Fruit fly (Drosophila melanogaster) whole organism, embryonic: ENCODE measurements around the gene Etl1.

Experiments
- Adf1 ChIP-seq: fragments of 200-800 bp; sonication (Bioruptor generic); IDR thresholded peaks from 2 replicates; pipeline ENCODE4 v1.3.6; 2022; ENCODE audit warnings: missing biosample characterization, missing genetic modification characterization
- Asciz ChIP-seq: fragments of 200-800 bp; sonication (Bioruptor generic); optimal IDR thresholded peaks from 2 replicates; lab custom pipeline; 2017; ENCODE audit warnings: missing biosample characterization, mild to moderate bottlenecking, missing genetic modification characterization, missing genetic modification reagents
- Atf3 ChIP-seq: fragments of 200-800 bp; sonication (Bioruptor generic); optimal IDR thresholded peaks from 3 replicates; lab custom pipeline; 2016; ENCODE audit warnings: missing biosample characterization, missing genetic modification characterization
- CG11247 ChIP-seq: fragments of 200-800 bp; sonication (Bioruptor generic); IDR thresholded peaks from 2 replicates; pipeline ENCODE4 v1.3.6; 2022; ENCODE audit warnings: missing biosample characterization, missing genetic modification characterization
- CG15073 ChIP-seq: fragments of 200-800 bp; sonication (Bioruptor generic); optimal IDR thresholded peaks from 2 replicates; lab custom pipeline; 2016; ENCODE audit warnings: missing biosample characterization, missing genetic modification characterization
- CG15514 ChIP-seq: fragments of 200-800 bp; sonication (Bioruptor generic); optimal IDR thresholded peaks from 3 replicates; lab custom pipeline; 2017; ENCODE audit warnings: missing biosample characterization, missing genetic modification characterization, mild to moderate bottlenecking, moderate library complexity, missing genetic modification reagents
- CG1603 ChIP-seq: fragments of 200-800 bp; sonication (Bioruptor generic); optimal IDR thresholded peaks from 2 replicates; lab custom pipeline; 2019; ENCODE audit warnings: missing biosample characterization, mild to moderate bottlenecking, missing genetic modification characterization, moderate library complexity
- CG17568 ChIP-seq: fragments of 200-800 bp; sonication (Bioruptor generic); optimal IDR thresholded peaks from 2 replicates; lab custom pipeline; 2018; ENCODE audit warnings: missing biosample characterization, mild to moderate bottlenecking, missing genetic modification characterization, moderate library complexity
- CG2120 ChIP-seq: fragments of 200-800 bp; sonication (Bioruptor generic); optimal IDR thresholded peaks from 3 replicates; lab custom pipeline; 2016; ENCODE audit warnings: missing biosample characterization, missing genetic modification characterization
- CG31224 ChIP-seq: fragments of 200-800 bp; sonication (Bioruptor generic); IDR thresholded peaks from 2 replicates; pipeline ENCODE4 v1.3.6; 2022; ENCODE audit warnings: missing biosample characterization, missing genetic modification characterization
- CG3163 ChIP-seq: fragments of 200-800 bp; sonication (Bioruptor generic); optimal IDR thresholded peaks from 3 replicates; lab custom pipeline; 2016; ENCODE audit warnings: missing biosample characterization, missing genetic modification characterization
- CG3281 ChIP-seq: fragments of 200-800 bp; sonication (Bioruptor generic); optimal IDR thresholded peaks from 3 replicates; lab custom pipeline; 2017; ENCODE audit warnings: missing biosample characterization, mild to moderate bottlenecking, missing genetic modification characterization
- CG6791 ChIP-seq: fragments of 200-800 bp; sonication (Bioruptor generic); IDR thresholded peaks from 3 replicates; pipeline ENCODE4 v1.3.6; 2022; ENCODE audit warnings: missing biosample characterization, missing genetic modification characterization; ENCODE audit not compliant: partially characterized antibody
- CG6813 ChIP-seq: fragments of 200-800 bp; sonication (Bioruptor generic); optimal IDR thresholded peaks from 2 replicates; lab custom pipeline; 2017; ENCODE audit warnings: missing biosample characterization, missing genetic modification characterization, mild to moderate bottlenecking, moderate library complexity, missing genetic modification reagents
- CG7786 ChIP-seq: fragments of 200-800 bp; sonication (Bioruptor generic); optimal IDR thresholded peaks from 2 replicates; lab custom pipeline; 2016; ENCODE audit warnings: missing biosample characterization, missing genetic modification characterization
- CG8089 ChIP-seq: fragments of 200-800 bp; sonication (Bioruptor generic); optimal IDR thresholded peaks from 3 replicates; lab custom pipeline; 2016; ENCODE audit warnings: missing biosample characterization, missing genetic modification characterization
- CG8281 ChIP-seq: fragments of 200-800 bp; sonication (Bioruptor generic); optimal IDR thresholded peaks from 2 replicates; lab custom pipeline; 2018; ENCODE audit warnings: missing biosample characterization, mild to moderate bottlenecking, missing genetic modification characterization, moderate library complexity
- CG9876 ChIP-seq: fragments of 200-800 bp; sonication (Bioruptor generic); optimal IDR thresholded peaks from 2 replicates; lab custom pipeline; 2016; ENCODE audit warnings: missing biosample characterization, missing genetic modification characterization
- Fer3 ChIP-seq: fragments of 200-800 bp; sonication (Bioruptor generic); optimal IDR thresholded peaks from 2 replicates; lab custom pipeline; 2018; ENCODE audit warnings: missing biosample characterization, mild to moderate bottlenecking, missing genetic modification characterization, moderate library complexity
- Gsc ChIP-seq: fragments of 200-800 bp; sonication (Bioruptor generic); IDR thresholded peaks from 2 replicates; pipeline ENCODE4 v1.3.6; 2022; ENCODE audit warnings: missing biosample characterization, missing genetic modification characterization
- H2.0 ChIP-seq: fragments of 200-800 bp; sonication (Bioruptor generic); IDR thresholded peaks from 2 replicates; pipeline ENCODE4 v1.3.6; 2022; ENCODE audit warnings: missing biosample characterization, missing genetic modification characterization
- HmgD ChIP-seq: fragments of 200-800 bp; sonication (Bioruptor generic); optimal IDR thresholded peaks from 3 replicates; lab custom pipeline; 2016; ENCODE audit warnings: missing biosample characterization, missing genetic modification characterization
- Hmx ChIP-seq: fragments of 200-800 bp; sonication (Bioruptor generic); optimal IDR thresholded peaks from 2 replicates; lab custom pipeline; 2016; ENCODE audit warnings: missing biosample characterization, missing genetic modification characterization
- Lpt ChIP-seq: fragments of >200 bp; optimal IDR thresholded peaks from 2 replicates; lab custom pipeline; 2018; ENCODE audit warnings: missing biosample characterization, missing genetic modification characterization
- NK7.1 ChIP-seq: fragments of 200-800 bp; sonication (Bioruptor generic); optimal IDR thresholded peaks from 3 replicates; lab custom pipeline; 2016; ENCODE audit warnings: missing biosample characterization, missing genetic modification characterization
- NfI ChIP-seq: fragments of 200-800 bp; sonication (Bioruptor generic); optimal IDR thresholded peaks from 3 replicates; lab custom pipeline; 2018; ENCODE audit warnings: missing biosample characterization, mild to moderate bottlenecking, missing genetic modification characterization, moderate library complexity
- Scr ChIP-seq: fragments of 200-800 bp; sonication (Bioruptor generic); IDR thresholded peaks from 2 replicates; pipeline ENCODE4 v1.3.6; 2022; ENCODE audit warnings: missing biosample characterization, missing genetic modification characterization; ENCODE audit not compliant: partially characterized antibody
- chn ChIP-seq: fragments of 200-800 bp; sonication (Bioruptor generic); optimal IDR thresholded peaks from 2 replicates; lab custom pipeline; 2016; ENCODE audit warnings: missing biosample characterization, missing genetic modification characterization
- ci ChIP-seq: fragments of 200-800 bp; sonication (Bioruptor generic); IDR thresholded peaks from 3 replicates; pipeline ENCODE4 v1.3.6; 2022; ENCODE audit warnings: missing biosample characterization, missing genetic modification characterization
- dan ChIP-seq: fragments of 200-800 bp; sonication (Bioruptor generic); IDR thresholded peaks from 2 replicates; pipeline ENCODE4 v1.3.6; 2022; ENCODE audit warnings: missing biosample characterization, missing genetic modification characterization
- emc ChIP-seq: fragments of 200-800 bp; sonication (Bioruptor generic); optimal IDR thresholded peaks from 2 replicates; lab custom pipeline; 2016; ENCODE audit warnings: missing biosample characterization, missing genetic modification characterization
- fd102C ChIP-seq: fragments of 200-800 bp; sonication (Bioruptor generic); optimal IDR thresholded peaks from 2 replicates; lab custom pipeline; 2018; ENCODE audit warnings: missing biosample characterization, mild to moderate bottlenecking, missing genetic modification characterization, moderate library complexity
- fru ChIP-seq: fragments of >200 bp; optimal IDR thresholded peaks from 2 replicates; lab custom pipeline; 2017
- fu2 ChIP-seq: fragments of 200-800 bp; sonication (Bioruptor generic); optimal IDR thresholded peaks from 2 replicates; lab custom pipeline; 2016; ENCODE audit warnings: missing biosample characterization, missing genetic modification characterization
- hkb ChIP-seq, 2 experiments: fragments of 200-800 bp in 1 of 2; fragments of >200 bp in 1 of 2; sonication (Bioruptor generic) in 1 of 2; IDR thresholded peaks in 1 of 2; optimal IDR thresholded peaks in 1 of 2; 2 replicates each; pipeline versions ENCODE4 v1.3.6 to Lab custom; 2017 to 2022; ENCODE audit warnings: missing biosample characterization in 1 of 2, missing genetic modification characterization in 1 of 2
- ind ChIP-seq: fragments of 200-800 bp; sonication (Bioruptor generic); optimal IDR thresholded peaks from 3 replicates; lab custom pipeline; 2016; ENCODE audit warnings: missing biosample characterization, missing genetic modification characterization
- jigr1 ChIP-seq: fragments of 200-800 bp; sonication (Bioruptor generic); IDR thresholded peaks from 3 replicates; pipeline ENCODE4 v1.3.6; 2022; ENCODE audit warnings: missing biosample characterization, missing genetic modification characterization
- jumu ChIP-seq: fragments of 200-800 bp; sonication (Bioruptor generic); optimal IDR thresholded peaks from 3 replicates; lab custom pipeline; 2016; ENCODE audit warnings: missing biosample characterization, missing genetic modification characterization
- ken ChIP-seq: fragments of 200-800 bp; sonication (Bioruptor generic); IDR thresholded peaks from 3 replicates; pipeline ENCODE4 v1.3.6; 2022; ENCODE audit warnings: missing biosample characterization, missing genetic modification characterization
- otp ChIP-seq: fragments of 200-800 bp; sonication (Bioruptor generic); IDR thresholded peaks from 3 replicates; pipeline ENCODE4, ENCODE4 v1.3.6; 2022; ENCODE audit warnings: missing biosample characterization, missing genetic modification characterization
- pb ChIP-seq: fragments of 200-800 bp; sonication (Bioruptor generic); optimal IDR thresholded peaks from 3 replicates; lab custom pipeline; 2016; ENCODE audit warnings: missing biosample characterization, missing genetic modification characterization
- pita ChIP-seq: fragments of 200-800 bp; sonication (Bioruptor generic); optimal IDR thresholded peaks from 2 replicates; lab custom pipeline; 2017; ENCODE audit warnings: missing biosample characterization, mild to moderate bottlenecking, missing genetic modification characterization
- pnt ChIP-seq: fragments of 200-800 bp; sonication (Bioruptor generic); optimal IDR thresholded peaks from 3 replicates; lab custom pipeline; 2016; ENCODE audit warnings: missing biosample characterization, missing genetic modification characterization
- psq ChIP-seq: fragments of 200-800 bp; sonication (Bioruptor generic); optimal IDR thresholded peaks from 2 replicates; lab custom pipeline; 2017; ENCODE audit warnings: missing biosample characterization, missing genetic modification characterization
- row ChIP-seq: fragments of 200-800 bp; sonication (Bioruptor generic); IDR thresholded peaks from 3 replicates; pipeline ENCODE4 v1.3.6; 2022; ENCODE audit warnings: missing biosample characterization, missing genetic modification characterization
- sima ChIP-seq: fragments of 200-800 bp; sonication (Bioruptor generic); optimal IDR thresholded peaks from 2 replicates; lab custom pipeline; 2016; ENCODE audit warnings: missing biosample characterization, missing genetic modification characterization
- sisA ChIP-seq: fragments of 200-800 bp; sonication (Bioruptor generic); IDR thresholded peaks from 2 replicates; pipeline ENCODE4 v1.3.6; 2022; ENCODE audit warnings: missing biosample characterization, missing genetic modification characterization
- slp2 ChIP-seq: fragments of 200-800 bp; sonication (Bioruptor generic); optimal IDR thresholded peaks from 2 replicates; lab custom pipeline; 2016; ENCODE audit warnings: missing biosample characterization, missing genetic modification characterization
- tna ChIP-seq: fragments of 200-800 bp; sonication (Bioruptor generic); IDR thresholded peaks from 2 replicates; pipeline ENCODE4 v1.3.6; 2022; ENCODE audit warnings: missing biosample characterization, missing genetic modification characterization; ENCODE audit not compliant: partially characterized antibody
- vfl ChIP-seq: fragments of 200-800 bp; sonication (Bioruptor generic); optimal IDR thresholded peaks from 2 replicates; lab custom pipeline; 2016; ENCODE audit warnings: missing biosample characterization, missing genetic modification characterization
- wek ChIP-seq: fragments of 200-800 bp; sonication (Bioruptor generic); optimal IDR thresholded peaks from 3 replicates; lab custom pipeline; 2018; ENCODE audit warnings: missing biosample characterization, mild to moderate bottlenecking, missing genetic modification characterization, moderate library complexity

Etl1 gene

dm6 chr2L:9938631-9939256, 26.3 kb upstream of the Etl1 start, which contains the start of the genes Datp and CG4619 (continued):
- TF ChIP-seq NK7.1 (GFP tag; lab: Kevin White, UChicago) (no peak), CG1603 (tag; lab: Kevin White, UChicago) (peak; percentile 74), Asciz (GFP tag; lab: Kevin White, UChicago) (no peak), ci (peak; percentile 65), jigr1 (GFP tag; lab: Robert Waterston, UW) (no peak), CG3163 (GFP tag; lab: Kevin White, UChicago) (peak; percentile 13), CG9876 (GFP tag; lab: Kevin White, UChicago) (peak; percentile 48), tna (GFP tag; lab: Robert Waterston, UW) (no peak), CG3281 (GFP tag; lab: Kevin White, UChicago) (peak; percentile 32), CG2120 (GFP tag; lab: Kevin White, UChicago) (peak; percentile 75), pita (no peak), CG8281 (tag; lab: Kevin White, UChicago) (no peak), psq (GFP tag; lab: Kevin White, UChicago) (no peak), chn (GFP tag; lab: Kevin White, UChicago) (no peak), wek (GFP tag; lab: Kevin White, UChicago) (no peak), CG11247 (GFP tag; lab: Robert Waterston, UW) (peak; percentile 21; the same call in 1 of the 2 replicates), dan (no peak), CG17568 (no peak), CG6813 (GFP tag; lab: Kevin White, UChicago) (peak; percentile 16), CG7786 (GFP tag; lab: Kevin White, UChicago) (peak; percentile 60), Adf1 (no peak), fru (lab: Kevin White, UChicago) (no peak), Atf3 (GFP tag; lab: Kevin White, UChicago) (no peak), slp2 (GFP tag; lab: Kevin White, UChicago) (no peak), CG15514 (GFP tag; lab: Kevin White, UChicago) (peak; percentile 97), emc (GFP tag; lab: Kevin White, UChicago) (peak; percentile 38), CG31224 (GFP tag; lab: Robert Waterston, UW) (no peak), CG8089 (GFP tag; lab: Kevin White, UChicago) (peak; percentile 28), row (GFP tag; lab: Robert Waterston, UW) (peak; percentile 61), HmgD (GFP tag; lab: Kevin White, UChicago) (peak; percentile 66), H2.0 (0 out of 2 replicates have a peak, but pooled peaks have one; percentile 9), jumu (GFP tag; lab: Kevin White, UChicago) (peak; percentile 8), sima (GFP tag; lab: Kevin White, UChicago) (no peak), vfl (peak; percentile 43), ind (peak; percentile 46), pb (GFP tag; lab: Kevin White, UChicago) (no peak), otp (GFP tag; lab: Robert Waterston, UW) (no peak), Hmx (GFP tag; lab: Kevin White, UChicago) (no peak), Gsc (GFP tag; lab: Robert Waterston, UW) (no peak), ken (GFP tag; lab: Robert Waterston, UW) (peak; percentile 53; the same call in 2 of the 3 replicates), Lpt (GFP tag; lab: Kevin White, UChicago) (no peak), Scr (GFP tag; lab: Robert Waterston, UW) (no peak), Fer3 (no peak), hkb (optimal IDR thresholded peaks at IDR 0.05; lab: Kevin White, UChicago) (no peak), hkb (GFP tag; IDR thresholded peaks at IDR 0.05; lab: Robert Waterston, UW) (no peak), CG15073 (GFP tag; lab: Kevin White, UChicago) (no peak), sisA (no peak), CG6791 (GFP tag; lab: Robert Waterston, UW) (peak; percentile 65; the same call in 1 of the 3 replicates), pnt (GFP tag; lab: Kevin White, UChicago) (no peak), fu2 (GFP tag; lab: Kevin White, UChicago) (peak; percentile 69), fd102C (no peak), NfI (GFP tag; lab: Kevin White, UChicago) (peak; percentile 61)
